Fruit fly (Drosophila melanogaster) whole organism, adult: ENCODE data around the gene CG33510.

ENCODE experiments used
- CG11617 ChIP-seq: fragments of 200-800 bp; sonication (Bioruptor generic); optimal IDR thresholded peaks from 2 replicates; lab custom pipeline; 2017; ENCODE audit warnings: mild to moderate bottlenecking, missing biosample characterization, missing genetic modification reagents, missing genetic modification characterization
- CG12768 ChIP-seq: fragments of 200-800 bp; sonication (Bioruptor generic); optimal IDR thresholded peaks from 2 replicates; lab custom pipeline; 2017; ENCODE audit warnings: missing biosample characterization, missing genetic modification characterization, mild to moderate bottlenecking, moderate library complexity, missing genetic modification reagents
- CG33017 ChIP-seq: fragments of 200-800 bp; sonication (Bioruptor generic); optimal IDR thresholded peaks from 2 replicates; lab custom pipeline; 2018; ENCODE audit warnings: missing biosample characterization, mild to moderate bottlenecking, missing genetic modification characterization, moderate library complexity
- CG7101 ChIP-seq: fragments of 200-800 bp; sonication (Bioruptor generic); optimal IDR thresholded peaks from 2 replicates; lab custom pipeline; 2018; ENCODE audit warnings: missing biosample characterization, mild to moderate bottlenecking, missing genetic modification characterization, moderate library complexity

DNA sequence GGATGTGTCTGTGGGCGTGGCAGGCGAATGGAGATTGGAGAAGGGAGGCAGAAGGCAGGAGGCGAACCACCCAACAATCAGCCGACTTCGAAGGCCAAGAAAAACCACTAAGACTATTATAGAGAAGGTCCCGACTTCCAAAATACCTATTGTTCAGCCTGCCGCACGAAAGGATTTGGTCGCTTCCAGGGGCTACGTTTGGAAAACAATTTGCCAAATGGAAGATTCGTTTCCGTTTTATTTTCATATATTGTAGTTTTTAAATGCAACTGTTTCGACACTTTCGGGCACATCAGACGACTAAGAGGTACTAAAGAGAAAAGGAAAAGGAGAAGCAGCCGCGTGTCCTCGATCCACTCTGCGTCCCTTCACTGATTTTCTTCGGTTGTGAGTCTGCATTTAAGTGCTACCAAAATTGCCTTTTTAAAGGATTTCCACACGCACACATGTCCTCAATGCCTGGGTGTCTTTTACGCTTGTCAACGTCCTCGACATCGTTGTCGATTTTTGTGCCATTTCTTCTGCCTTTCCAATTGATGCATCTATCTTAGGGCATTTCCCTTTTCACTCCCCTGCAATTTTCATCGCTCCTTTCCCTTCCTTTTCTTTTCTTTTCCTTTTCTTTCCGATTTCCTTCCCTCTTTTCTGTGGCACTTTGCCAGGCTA, 48.3 kb downstream of the CG33510 start:
- TF ChIP-seq CG7101 (tag; lab: Kevin White, UChicago) = no peak
- no peak for TF ChIP-seq CG11617 (GFP tag; lab: Kevin White, UChicago)
- TF ChIP-seq CG33017 (tag; lab: Kevin White, UChicago) = no peak
- TF ChIP-seq CG12768 (GFP tag; lab: Kevin White, UChicago) = no peak
